Worm (Caenorhabditis elegans): ENCODE data around the gene nhr-260.

ce11 chrV:1472569-1472968 is 38.9 kb downstream of the nhr-260 start:
- TF ChIP-seq ref-2 (tag; optimal IDR thresholded peaks at IDR 0.05) (no peak), elt-2 (tag; optimal IDR thresholded peaks at IDR 0.05) (no peak), unc-3 (GFP tag; conservative IDR thresholded peaks at IDR 0.05) (no peak), unc-3 (tag; optimal IDR thresholded peaks at IDR 0.05) (no peak), gmeb-2 (tag; optimal IDR thresholded peaks at IDR 0.05) (no peak), C08G9.2 (tag; optimal IDR thresholded peaks at IDR 0.05) (no peak), elt-4 (tag; optimal IDR thresholded peaks at IDR 0.05) (no peak), tbx-2 (tag; optimal IDR thresholded peaks at IDR 0.05) (no peak), fkh-10 (GFP tag; optimal IDR thresholded peaks at IDR 0.05) (no peak), pqm-1 (tag; optimal IDR thresholded peaks at IDR 0.05) (no peak), rnt-1 (tag; optimal IDR thresholded peaks at IDR 0.05) (no peak)

Data from whole organism, late embryonic.